Worm (Caenorhabditis elegans): ENCODE results near the gene gpla-1.
A peak's percentile ranks its signal among the peaks of the same experiment; 100 is the strongest.

gpla-1 gene

ce11 chrV:11953621-11954020, 16.0 kb upstream of the gpla-1 start:
- peak; percentile 98 for TF ChIP-seq ces-1 (GFP tag; optimal IDR thresholded peaks at IDR 0.05)
- no peak for TF ChIP-seq lin-13 (tag; optimal IDR thresholded peaks at IDR 0.05)

- TF ChIP-seq zip-8 (tag; optimal IDR thresholded peaks at IDR 0.05) (peak; percentile 54), elt-3 (tag; optimal IDR thresholded peaks at IDR 0.05) (no peak), ham-2 (GFP tag; optimal IDR thresholded peaks at IDR 0.05) (no peak), ces-1 (GFP tag; optimal IDR thresholded peaks at IDR 0.05) (no peak), nhr-76 (tag; optimal IDR thresholded peaks at IDR 0.05) (no peak), hlh-1 (tag; optimal IDR thresholded peaks at IDR 0.05) (no peak), ceh-43 (GFP tag; optimal IDR thresholded peaks at IDR 0.05) (no peak), ceh-83 (GFP tag; optimal IDR thresholded peaks at IDR 0.05) (no peak), unc-120 (tag; optimal IDR thresholded peaks at IDR 0.05; ENCODE audit: poor library complexity, severe bottlenecking) (no peak), elt-1 (tag; optimal IDR thresholded peaks at IDR 0.05; ENCODE audit: borderline replicate concordance, insufficient read depth) (no peak), unc-62 (GFP tag; optimal IDR thresholded peaks at IDR 0.05) (no peak), pha-4 (tag; optimal IDR thresholded peaks at IDR 0.05) (no peak), mep-1 (tag; optimal IDR thresholded peaks at IDR 0.05) (no peak), nhr-12 (tag; optimal IDR thresholded peaks at IDR 0.05) (no peak), flh-1 (GFP tag; optimal IDR thresholded peaks at IDR 0.05) (no peak), lsy-2 (tag; optimal IDR thresholded peaks at IDR 0.05) (no peak), ceh-39 (tag; optimal IDR thresholded peaks at IDR 0.05) (no peak), ztf-11 (tag; optimal IDR thresholded peaks at IDR 0.05) (no peak), unc-39 (tag; optimal IDR thresholded peaks at IDR 0.05) (no peak), sptf-1 (tag; optimal IDR thresholded peaks at IDR 0.05) (no peak), nhr-237 (tag; optimal IDR thresholded peaks at IDR 0.05) (no peak), bed-3 (GFP tag; optimal IDR thresholded peaks at IDR 0.05) (no peak), nhr-2 (tag; optimal IDR thresholded peaks at IDR 0.05) (peak; percentile 96), snpc-4 (tag; optimal IDR thresholded peaks at IDR 0.05) (no peak), nhr-28 (tag; optimal IDR thresholded peaks at IDR 0.05) (no peak), mls-2 (tag; optimal IDR thresholded peaks at IDR 0.05) (no peak), mab-5 (tag; optimal IDR thresholded peaks at IDR 0.05) (no peak), blmp-1 (tag; optimal IDR thresholded peaks at IDR 0.05) (no peak), lin-13 (tag; optimal IDR thresholded peaks at IDR 0.05) (no peak), lin-32 (GFP tag; optimal IDR thresholded peaks at IDR 0.05) (peak; percentile 94), sem-2 (GFP tag; optimal IDR thresholded peaks at IDR 0.05) (no peak), cnd-1 (tag; optimal IDR thresholded peaks at IDR 0.05) (peak; percentile 7), tbx-8 (GFP tag; optimal IDR thresholded peaks at IDR 0.05) (no peak)
These were observed 15.3 kb upstream of the gpla-1 start for ce11 chrV:11952854-11953447.

- TF ChIP-seq unc-120 (tag; optimal IDR thresholded peaks at IDR 0.05; ENCODE audit: poor library complexity, severe bottlenecking), result no peak
- no peak for TF ChIP-seq nhr-28 (tag; optimal IDR thresholded peaks at IDR 0.05)
- no peak for TF ChIP-seq pha-4 (tag; optimal IDR thresholded peaks at IDR 0.05)
- TF ChIP-seq drap-1 (GFP tag; optimal IDR thresholded peaks at IDR 0.05), result no peak
- TF ChIP-seq mls-2 (tag; optimal IDR thresholded peaks at IDR 0.05), result no peak
These were observed 13.6 kb upstream of the gpla-1 start for ce11 chrV:11951227-11951626.

ce11 chrV:11949509-11950117, 12.0 kb upstream of the gpla-1 start:
- TF ChIP-seq elt-3 (tag; optimal IDR thresholded peaks at IDR 0.05) (no peak), elt-1 (tag; optimal IDR thresholded peaks at IDR 0.05; ENCODE audit: borderline replicate concordance, insufficient read depth) (peak; percentile 93), mab-5 (tag; optimal IDR thresholded peaks at IDR 0.05) (no peak), unc-39 (tag; optimal IDR thresholded peaks at IDR 0.05) (no peak), mls-2 (tag; optimal IDR thresholded peaks at IDR 0.05) (no peak), nhr-28 (tag; optimal IDR thresholded peaks at IDR 0.05) (no peak), lin-32 (GFP tag; optimal IDR thresholded peaks at IDR 0.05) (no peak), bed-3 (GFP tag; optimal IDR thresholded peaks at IDR 0.05) (no peak), zip-8 (tag; optimal IDR thresholded peaks at IDR 0.05) (peak; percentile 81), nhr-2 (tag; optimal IDR thresholded peaks at IDR 0.05) (peak; percentile 29), mep-1 (tag; optimal IDR thresholded peaks at IDR 0.05) (no peak), pha-4 (tag; optimal IDR thresholded peaks at IDR 0.05) (no peak), nhr-12 (tag; optimal IDR thresholded peaks at IDR 0.05) (no peak), tbx-8 (GFP tag; optimal IDR thresholded peaks at IDR 0.05) (no peak), unc-62 (GFP tag; optimal IDR thresholded peaks at IDR 0.05) (peak; percentile 12), ceh-83 (GFP tag; optimal IDR thresholded peaks at IDR 0.05) (no peak)
